Worm (Caenorhabditis elegans) whole organism, L2 larva: Measurements from ENCODE around the gene srh-142.

Source experiments
- ama-1 ChIP-seq: fragments of 150-350 bp; optimal IDR thresholded peaks from 2 replicates; lab custom pipeline; 2018; ENCODE audit warnings: inconsistent platforms
- blmp-1 ChIP-seq: sonication (generic microtip); optimal IDR thresholded peaks from 2 replicates; lab custom pipeline; 2017; ENCODE audit warnings: missing genetic modification characterization, mild to moderate bottlenecking, missing compliant biosample characterization, antibody characterized with exemption, moderate library complexity; ENCODE audit not compliant: insufficient read depth
- dmd-4 ChIP-seq: sonication (generic microtip); optimal IDR thresholded peaks from 2 replicates; lab custom pipeline; 2017; ENCODE audit warnings: missing biosample characterization, missing genetic modification characterization
- lin-13 ChIP-seq: fragments of 150-350 bp; optimal IDR thresholded peaks from 2 replicates; lab custom pipeline; 2014; ENCODE audit warnings: missing biosample characterization, missing genetic modification reagents, missing genetic modification characterization
- mdl-1 ChIP-seq, 2 experiments: fragments of 150-350 bp in 1 of 2; sonication (generic microtip) in 1 of 2; optimal IDR thresholded peaks; 2 replicates each; lab custom pipeline; 2017; ENCODE audit warnings: missing biosample characterization in 2 of 2, missing genetic modification characterization in 2 of 2
- nhr-11 ChIP-seq: fragments of 150-350 bp; optimal IDR thresholded peaks from 2 replicates; lab custom pipeline; 2014; ENCODE audit warnings: missing biosample characterization, missing genetic modification characterization
- nhr-12 ChIP-seq: fragments of 150-350 bp; optimal IDR thresholded peaks from 2 replicates; lab custom pipeline; 2014; ENCODE audit warnings: missing biosample characterization, missing genetic modification characterization
- nhr-6 ChIP-seq: fragments of 150-350 bp; optimal IDR thresholded peaks from 2 replicates; lab custom pipeline; 2014; ENCODE audit warnings: missing biosample characterization, missing genetic modification characterization
- nhr-77 ChIP-seq: fragments of 150-350 bp; optimal IDR thresholded peaks from 2 replicates; lab custom pipeline; 2014; ENCODE audit warnings: missing biosample characterization, missing genetic modification characterization

- TF ChIP-seq ama-1: no peak
- no peak for TF ChIP-seq dmd-4 (tag; lab: Kevin White, UChicago)
- no peak for TF ChIP-seq blmp-1 (tag; lab: Kevin White, UChicago)
- TF ChIP-seq mdl-1 (tag; optimal IDR thresholded peaks at IDR 0.05; lab: Kevin White, UChicago): no peak
- no peak for TF ChIP-seq lin-13 (GFP tag; lab: Kevin White, UChicago)
- no peak for TF ChIP-seq nhr-6 (tag; lab: Kevin White, UChicago)
- no peak for TF ChIP-seq nhr-12
- TF ChIP-seq nhr-11: no peak
- no peak for TF ChIP-seq nhr-77 (tag; lab: Kevin White, UChicago)
These were observed 30.8 kb downstream of the srh-142 start, which contains the start of gene str-73 for ce11 chrV:16429940-16430339.
